Worm (Caenorhabditis elegans): ENCODE results near the gene mdt-20.
A peak's percentile ranks its signal among the peaks of the same experiment; 100 is the strongest.

Gene mdt-20

DNA sequence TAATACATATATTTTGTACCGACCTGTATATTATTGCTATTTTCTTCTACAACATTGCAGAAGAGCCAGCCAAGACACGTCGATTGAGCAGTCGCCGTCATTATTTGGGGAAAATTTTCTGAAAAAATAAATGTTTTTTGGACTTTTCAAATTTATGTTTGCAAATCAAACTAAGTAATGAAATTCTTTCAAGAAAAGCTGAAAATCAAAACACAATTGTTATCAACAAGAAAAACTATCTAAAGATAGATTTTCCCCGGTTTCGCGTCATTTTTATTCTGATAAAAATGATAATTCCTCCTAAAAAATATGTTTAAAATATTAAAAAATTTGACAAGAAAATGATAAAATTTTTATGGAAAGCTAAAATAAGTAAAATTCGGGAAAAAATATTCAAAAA, 29.7 kb upstream of the mdt-20 start, which contains the start of gene C50A2.3:
Gene C50A2.3, minus strand, starts transcription at position 101 of the 400 bp plus-strand sequence.
- TF ChIP-seq hlh-30 (tag; optimal IDR thresholded peaks at IDR 0.05; ENCODE audit: insufficient read depth) (no peak), ces-1 (GFP tag; optimal IDR thresholded peaks at IDR 0.05) (no peak), zip-11 (GFP tag; IDR thresholded peaks at IDR 0.05) (no peak), dmd-8 (GFP tag; IDR thresholded peaks at IDR 0.05) (no peak), lin-38 (GFP tag; IDR thresholded peaks at IDR 0.05) (no peak), lin-13 (GFP tag; optimal IDR thresholded peaks at IDR 0.05) (no peak)

DNA sequence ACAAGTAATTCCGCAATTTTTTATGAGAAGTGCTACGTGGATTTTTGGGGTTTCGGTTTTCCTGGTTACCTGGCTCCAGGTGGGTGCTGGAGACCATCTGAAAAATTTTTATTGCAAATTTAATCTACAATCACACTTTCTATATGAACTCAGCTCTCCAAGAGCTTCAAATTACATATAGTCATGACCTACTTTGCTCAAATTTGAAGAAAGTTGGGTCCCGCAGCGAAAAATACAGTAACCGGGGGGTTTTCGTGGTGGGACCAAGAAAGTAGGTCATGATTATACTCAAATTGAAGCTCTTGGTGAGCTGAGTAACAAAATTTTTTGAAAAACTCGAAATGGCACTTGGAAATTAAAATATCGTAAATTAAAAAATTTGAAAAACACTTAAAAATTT, 27.2 kb upstream of the mdt-20 start, which contains the start of gene ets-8:
Gene ets-8, minus strand, starts transcription at position 101 of the 400 bp plus-strand sequence.
- TF ChIP-seq mes-2 (tag; optimal IDR thresholded peaks at IDR 0.05; ENCODE audit: poor library complexity, severe bottlenecking): no peak
- TF ChIP-seq madf-5 (GFP tag; IDR thresholded peaks at IDR 0.05): no peak
- TF ChIP-seq Y75B8A.6 (GFP tag; IDR thresholded peaks at IDR 0.05): no peak
- TF ChIP-seq ceh-32 (tag; optimal IDR thresholded peaks at IDR 0.05; ENCODE audit: poor library complexity): no peak
- TF ChIP-seq mdl-1 (tag; optimal IDR thresholded peaks at IDR 0.05): no peak
- no peak for TF ChIP-seq attf-4 (tag; optimal IDR thresholded peaks at IDR 0.05)
- no peak for TF ChIP-seq F26F4.8 (GFP tag; conservative IDR thresholded peaks at IDR 0.05)
- TF ChIP-seq nhr-10 (tag; optimal IDR thresholded peaks at IDR 0.05): no peak
- TF ChIP-seq aly-2 (tag; optimal IDR thresholded peaks at IDR 0.05): no peak
- no peak for TF ChIP-seq lsy-2 (tag; optimal IDR thresholded peaks at IDR 0.05)
- TF ChIP-seq ztf-7 (tag; optimal IDR thresholded peaks at IDR 0.05): no peak
- no peak for TF ChIP-seq nhr-6 (tag; optimal IDR thresholded peaks at IDR 0.05)
- no peak for TF ChIP-seq zip-11 (GFP tag; IDR thresholded peaks at IDR 0.05)

DNA sequence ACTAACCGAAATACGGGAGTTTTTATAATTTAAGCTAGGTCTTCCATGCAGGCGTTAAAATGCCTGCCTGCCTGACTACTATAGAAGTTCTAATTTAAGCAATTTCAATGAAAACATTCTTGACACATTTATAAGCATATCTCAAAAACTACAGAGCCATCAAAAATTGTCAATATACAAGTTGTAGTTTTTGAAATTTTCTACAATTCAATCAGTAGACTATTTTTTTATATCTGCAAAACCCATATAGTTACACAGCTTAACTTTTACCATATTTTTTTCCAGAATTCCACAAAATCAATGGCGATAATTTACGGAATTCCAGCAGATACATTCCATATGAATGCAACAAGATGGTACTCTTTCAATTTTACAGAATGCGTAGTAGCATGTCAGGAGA, 24.5 kb upstream of the mdt-20 start, which contains the start of gene C50A2.7:
Gene C50A2.7, plus strand, starts transcription at position 301 of the 400 bp plus-strand sequence.
- TF ChIP-seq ztf-11 (tag; optimal IDR thresholded peaks at IDR 0.05) (no peak), unc-62 (GFP tag; optimal IDR thresholded peaks at IDR 0.05 in 1 of 2) (peak in 1 of 2 experiments; percentile 85), unc-62 (tag; optimal IDR thresholded peaks at IDR 0.05) (no peak)

DNA sequence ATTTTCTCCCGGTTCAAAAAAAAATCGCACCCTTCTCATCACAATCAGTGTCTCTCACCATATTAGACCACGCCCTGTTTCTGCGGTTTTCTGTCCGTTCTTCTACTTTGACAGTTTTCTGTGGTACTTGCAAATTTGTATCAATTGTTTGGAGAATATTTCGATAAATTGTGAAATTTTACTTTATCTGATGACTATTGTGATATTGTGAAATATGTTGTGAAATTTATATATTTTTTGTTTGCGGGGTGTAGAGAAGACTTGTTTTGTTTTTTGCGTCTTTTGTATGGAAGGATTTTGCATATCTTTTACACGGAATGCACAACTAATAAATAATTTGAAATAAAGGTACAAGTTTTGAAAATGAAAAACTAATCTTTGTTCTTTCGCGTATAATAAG, 20.2 kb upstream of the mdt-20 start:
- TF ChIP-seq zfp-3 (GFP tag; conservative IDR thresholded peaks at IDR 0.05) (no peak), aha-1 (tag) (peak; percentile 8)

DNA sequence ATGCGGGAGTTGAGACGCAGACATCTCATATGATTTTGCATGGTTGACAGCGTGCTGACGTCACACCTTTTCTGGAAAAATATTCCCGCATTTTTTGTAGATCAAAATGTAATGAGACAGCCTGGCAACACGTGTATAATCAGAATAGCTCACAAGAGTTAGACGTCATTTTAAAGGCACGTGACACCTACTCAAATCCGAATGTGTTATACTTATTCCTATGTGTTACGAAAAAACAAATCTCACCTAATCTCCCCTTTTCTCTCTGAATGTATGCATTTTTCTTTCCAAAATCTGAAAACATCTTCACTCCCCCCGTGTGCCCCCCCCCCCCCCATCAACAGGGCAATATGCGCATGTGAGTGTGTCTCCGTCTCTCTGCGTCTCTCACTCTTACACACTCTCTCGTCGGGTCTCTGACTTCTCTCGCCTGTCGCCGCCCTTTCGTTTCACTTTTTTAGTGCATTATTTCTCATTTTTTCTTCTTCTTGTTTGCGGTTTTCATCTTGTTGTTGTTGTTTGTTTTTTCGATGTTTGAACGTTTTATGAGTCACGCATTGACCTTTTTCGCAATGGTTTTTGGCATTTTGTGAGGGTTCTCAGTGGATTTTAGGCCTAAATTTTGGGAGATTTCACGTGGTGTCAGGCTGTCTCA, 19.2 kb upstream of the mdt-20 start:
- TF ChIP-seq T20F7.1 (GFP tag; optimal IDR thresholded peaks at IDR 0.05): peak; percentile 72
- no peak for TF ChIP-seq nhr-102 (tag; optimal IDR thresholded peaks at IDR 0.05)
- no peak for TF ChIP-seq mes-2 (tag; optimal IDR thresholded peaks at IDR 0.05; ENCODE audit: poor library complexity, severe bottlenecking)
- TF ChIP-seq dmd-6 (GFP tag; IDR thresholded peaks at IDR 0.05): peak; percentile 40
- TF ChIP-seq mdl-1 (tag; optimal IDR thresholded peaks at IDR 0.05): peak; percentile 65 to 93
- TF ChIP-seq rbr-2 (tag; optimal IDR thresholded peaks at IDR 0.05): peak; percentile 46
- TF ChIP-seq dve-1 (tag; optimal IDR thresholded peaks at IDR 0.05; ENCODE audit: insufficient read depth): peak; percentile 52
- TF ChIP-seq nhr-28 (tag; optimal IDR thresholded peaks at IDR 0.05): peak; percentile 4
- no peak for TF ChIP-seq tra-1 (GFP tag; IDR thresholded peaks at IDR 0.05)
- TF ChIP-seq ceh-20 (GFP tag; IDR thresholded peaks at IDR 0.05): no peak
- TF ChIP-seq hif-1 (tag; optimal IDR thresholded peaks at IDR 0.05): peak in 1 of 2 experiments; percentile 41
- no peak for TF ChIP-seq lir-3 (tag; optimal IDR thresholded peaks at IDR 0.05)
- TF ChIP-seq dpl-1 (GFP tag; optimal IDR thresholded peaks at IDR 0.05): peak; percentile 29
- peak; percentile 71 for TF ChIP-seq hmg-1.1 (GFP tag; IDR thresholded peaks at IDR 0.05)
- TF ChIP-seq zip-2 (tag; optimal IDR thresholded peaks at IDR 0.05): no peak
- no peak for TF ChIP-seq zip-11 (GFP tag; IDR thresholded peaks at IDR 0.05)
- TF ChIP-seq hlh-11 (tag; optimal IDR thresholded peaks at IDR 0.05): peak; percentile 79
- TF ChIP-seq dmd-8 (GFP tag; IDR thresholded peaks at IDR 0.05): no peak
- TF ChIP-seq daf-16 (GFP tag; optimal IDR thresholded peaks at IDR 0.05): peak in 1 of 2 experiments; percentile 58
- TF ChIP-seq daf-16 (tag; optimal IDR thresholded peaks at IDR 0.05): peak; percentile 47
- TF ChIP-seq egl-27 (tag; optimal IDR thresholded peaks at IDR 0.05): no peak
- no peak for TF ChIP-seq zag-1 (tag; optimal IDR thresholded peaks at IDR 0.05)
- 0 out of 2 replicates have a peak, but pooled peaks have one; percentile 13 for TF ChIP-seq set-16 (GFP tag; IDR thresholded peaks at IDR 0.05)
- TF ChIP-seq ceh-32 (tag; optimal IDR thresholded peaks at IDR 0.05; ENCODE audit: poor library complexity): no peak
- peak in 1 of 2 experiments; percentile 87 for TF ChIP-seq unc-62 (GFP tag; optimal IDR thresholded peaks at IDR 0.05 in 1 of 2)
- TF ChIP-seq unc-62 (tag; optimal IDR thresholded peaks at IDR 0.05): no peak

Measured in whole organism, L4 larva.